Fruit fly (Drosophila melanogaster) Kc167 (cell line): ENCODE measurements around the gene porin.

ENCODE experiments used
- Myc ChIP-seq: fragments of >200 bp; optimal IDR thresholded peaks from 2 replicates; lab custom pipeline; 2017; ENCODE audit warnings: missing external identifiers
- h ChIP-seq: fragments of >200 bp; optimal IDR thresholded peaks from 3 replicates; lab custom pipeline; 2018; ENCODE audit warnings: missing external identifiers
- psq ChIP-seq: fragments of >200 bp; optimal IDR thresholded peaks from 2 replicates; lab custom pipeline; 2017; ENCODE audit warnings: missing external identifiers
- ttk ChIP-seq: sonication (Bioruptor generic); optimal IDR thresholded peaks from 2 replicates; lab custom pipeline; 2017; ENCODE audit warnings: missing external identifiers

DNA sequence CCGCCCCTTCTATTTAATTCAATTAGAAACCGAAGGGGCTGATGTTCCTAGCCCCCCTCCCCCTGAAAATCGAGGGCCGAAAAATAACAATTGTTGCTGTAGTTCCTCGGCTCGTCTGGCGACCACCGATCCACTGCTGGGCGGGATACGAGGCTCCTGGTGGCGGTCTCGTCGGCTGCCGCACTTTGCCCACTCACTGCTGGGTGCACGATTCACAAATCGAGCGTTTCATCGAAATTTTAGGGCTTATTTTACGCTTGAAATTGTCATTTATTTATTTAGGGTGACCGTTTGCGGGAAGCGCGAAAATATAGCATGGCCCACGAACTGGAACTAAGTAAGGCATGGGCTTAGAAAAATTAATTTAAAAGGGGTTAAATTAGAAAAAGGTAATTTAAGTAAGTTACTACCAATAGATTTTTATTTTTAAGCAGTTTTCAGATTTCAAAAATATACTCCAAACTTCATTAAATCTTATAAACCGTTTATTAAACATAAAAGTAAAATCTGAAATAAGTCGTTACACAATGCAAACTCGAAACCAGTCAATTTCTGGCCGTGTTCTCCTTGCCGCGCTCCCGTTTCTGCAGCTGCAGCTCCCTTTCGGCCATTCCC is 5.8 kb upstream of the porin start, which contains the start of gene Dnz1:
- no peak for TF ChIP-seq Myc (lab: Kevin White, UChicago)
- no peak for TF ChIP-seq psq
- TF ChIP-seq ttk: no peak
- no peak for TF ChIP-seq h (lab: Kevin White, UChicago)
